Worm (Caenorhabditis elegans): ENCODE results near the gene C49C3.15.

- TF ChIP-seq ama-1 (optimal IDR thresholded peaks at IDR 0.05) (no peak), nfya-1 (tag; optimal IDR thresholded peaks at IDR 0.05; ENCODE audit: insufficient read depth) (peak; percentile 49), R02D3.7 (tag; optimal IDR thresholded peaks at IDR 0.05) (no peak), jun-1 (tag; optimal IDR thresholded peaks at IDR 0.05) (no peak), ztf-4 (tag; optimal IDR thresholded peaks at IDR 0.05) (no peak), nhr-77 (tag; optimal IDR thresholded peaks at IDR 0.05) (no peak), nhr-12 (tag; optimal IDR thresholded peaks at IDR 0.05) (no peak), nhr-11 (tag; optimal IDR thresholded peaks at IDR 0.05) (no peak), fkh-10 (GFP tag; optimal IDR thresholded peaks at IDR 0.05) (no peak), lin-39 (tag; optimal IDR thresholded peaks at IDR 0.05) (no peak), mdl-1 (tag; optimal IDR thresholded peaks at IDR 0.05) (no peak), lsy-12 (tag; optimal IDR thresholded peaks at IDR 0.05) (no peak)
Observed at ce11 chrIV:17331100-17331577, 2.9 kb upstream of the C49C3.15 start, which contains the start of gene C49C3.6.

Measured in whole organism, L3 larva.